Fruit fly (Drosophila melanogaster) whole organism, embryonic: ENCODE data around the gene zen.

Experiments used
- Ada2b ChIP-seq: fragments of 200-800 bp; sonication (Bioruptor generic); IDR thresholded peaks from 2 replicates; pipeline ENCODE4 v1.3.6; 2022; ENCODE audit warnings: missing biosample characterization, missing genetic modification characterization
- C15 ChIP-seq: fragments of 200-800 bp; sonication (Bioruptor generic); IDR thresholded peaks from 3 replicates; pipeline ENCODE4 v1.3.6; 2022; ENCODE audit warnings: missing biosample characterization, missing genetic modification characterization
- CG10209 ChIP-seq: fragments of 200-800 bp; sonication (Bioruptor generic); optimal IDR thresholded peaks from 3 replicates; lab custom pipeline; 2017; ENCODE audit warnings: missing biosample characterization, mild to moderate bottlenecking, missing genetic modification characterization, missing genetic modification reagents
- CG10979 ChIP-seq: fragments of 200-800 bp; sonication (Bioruptor generic); optimal IDR thresholded peaks from 2 replicates; lab custom pipeline; 2018; ENCODE audit warnings: missing biosample characterization, mild to moderate bottlenecking, missing genetic modification characterization, moderate library complexity
- CG11247 ChIP-seq: fragments of 200-800 bp; sonication (Bioruptor generic); IDR thresholded peaks from 2 replicates; pipeline ENCODE4 v1.3.6; 2022; ENCODE audit warnings: missing biosample characterization, missing genetic modification characterization
- CG11560 ChIP-seq: fragments of 200-800 bp; sonication (Bioruptor generic); IDR thresholded peaks from 3 replicates; pipeline ENCODE4 v1.3.6; 2022; ENCODE audit warnings: missing biosample characterization, missing genetic modification characterization
- CG11723 ChIP-seq: fragments of 200-800 bp; sonication (Bioruptor generic); optimal IDR thresholded peaks from 2 replicates; lab custom pipeline; 2017; ENCODE audit warnings: missing biosample characterization, mild to moderate bottlenecking, missing genetic modification characterization
- CG13424 ChIP-seq: fragments of 200-800 bp; sonication (Bioruptor generic); optimal IDR thresholded peaks from 2 replicates; lab custom pipeline; 2019; ENCODE audit warnings: missing biosample characterization, mild to moderate bottlenecking, missing genetic modification characterization, moderate library complexity
- CG13624 ChIP-seq: fragments of 200-800 bp; sonication (Bioruptor generic); optimal IDR thresholded peaks from 2 replicates; lab custom pipeline; 2016; ENCODE audit warnings: missing biosample characterization, missing genetic modification characterization
- CG1603 ChIP-seq: fragments of 200-800 bp; sonication (Bioruptor generic); optimal IDR thresholded peaks from 2 replicates; lab custom pipeline; 2019; ENCODE audit warnings: missing biosample characterization, mild to moderate bottlenecking, missing genetic modification characterization, moderate library complexity
- CG2678 ChIP-seq: fragments of 200-800 bp; sonication (Bioruptor generic); optimal IDR thresholded peaks from 3 replicates; lab custom pipeline; 2019; ENCODE audit warnings: missing biosample characterization, mild to moderate bottlenecking, missing genetic modification characterization, moderate library complexity
- CG2889 ChIP-seq: fragments of 200-800 bp; sonication (Bioruptor generic); IDR thresholded peaks from 3 replicates; pipeline ENCODE4 v1.3.6; 2022; ENCODE audit warnings: missing biosample characterization, missing genetic modification characterization
- CG30020 ChIP-seq: fragments of 200-800 bp; optimal IDR thresholded peaks from 2 replicates; lab custom pipeline; 2019; ENCODE audit warnings: missing biosample characterization, mild to moderate bottlenecking, missing genetic modification characterization, moderate library complexity
- CG30431 ChIP-seq: fragments of 200-800 bp; sonication (Bioruptor generic); optimal IDR thresholded peaks from 2 replicates; lab custom pipeline; 2017; ENCODE audit warnings: missing biosample characterization, missing genetic modification characterization
- CG3838 ChIP-seq: fragments of 200-800 bp; sonication (Bioruptor generic); optimal IDR thresholded peaks from 3 replicates; lab custom pipeline; 2016; ENCODE audit warnings: missing biosample characterization, missing genetic modification characterization
- CG4854 ChIP-seq: fragments of 200-800 bp; sonication (Bioruptor generic); optimal IDR thresholded peaks from 2 replicates; lab custom pipeline; 2016; ENCODE audit warnings: missing biosample characterization, missing genetic modification characterization, inconsistent platforms
- CG6272 ChIP-seq: fragments of 200-800 bp; sonication (Bioruptor generic); IDR thresholded peaks from 2 replicates; pipeline ENCODE4 v1.3.6; 2022; ENCODE audit warnings: missing biosample characterization, missing genetic modification characterization
- CG6689 ChIP-seq: fragments of 200-800 bp; sonication (Bioruptor generic); IDR thresholded peaks from 2 replicates; pipeline ENCODE4 v1.3.6; 2022; ENCODE audit warnings: missing biosample characterization, missing genetic modification characterization
- CG9727 ChIP-seq: fragments of 200-800 bp; sonication (Bioruptor generic); optimal IDR thresholded peaks from 3 replicates; lab custom pipeline; 2017; ENCODE audit warnings: missing biosample characterization, mild to moderate bottlenecking, missing genetic modification characterization
- CG9797 ChIP-seq: fragments of 200-800 bp; sonication (Bioruptor generic); optimal IDR thresholded peaks from 3 replicates; lab custom pipeline; 2018; ENCODE audit warnings: missing biosample characterization, mild to moderate bottlenecking, missing genetic modification characterization
- CkIIα-i1 ChIP-seq: fragments of 200-800 bp; sonication (Bioruptor generic); IDR thresholded peaks from 2 replicates; pipeline ENCODE4 v1.3.6; 2022; ENCODE audit warnings: missing biosample characterization, missing genetic modification characterization
- Deaf1 ChIP-seq: fragments of 200-800 bp; optimal IDR thresholded peaks from 3 replicates; lab custom pipeline; 2019; ENCODE audit warnings: missing biosample characterization, mild to moderate bottlenecking, missing genetic modification characterization, moderate library complexity
- H2.0 ChIP-seq: fragments of 200-800 bp; sonication (Bioruptor generic); IDR thresholded peaks from 2 replicates; pipeline ENCODE4 v1.3.6; 2022; ENCODE audit warnings: missing biosample characterization, missing genetic modification characterization
- HLHmδ ChIP-seq: fragments of 200-800 bp; sonication (Bioruptor generic); optimal IDR thresholded peaks from 2 replicates; lab custom pipeline; 2018; ENCODE audit warnings: missing biosample characterization, mild to moderate bottlenecking, missing genetic modification characterization, moderate library complexity
- Hr3 ChIP-seq: fragments of 200-800 bp; sonication (Bioruptor generic); optimal IDR thresholded peaks from 3 replicates; lab custom pipeline; 2016; ENCODE audit warnings: missing biosample characterization, missing genetic modification characterization
- Lhr ChIP-seq: fragments of 200-800 bp; sonication (Bioruptor generic); optimal IDR thresholded peaks from 3 replicates; lab custom pipeline; 2017; ENCODE audit warnings: mild to moderate bottlenecking, missing biosample characterization, missing genetic modification reagents, missing genetic modification characterization
- Mes4 ChIP-seq: fragments of 200-800 bp; sonication (Bioruptor generic); optimal IDR thresholded peaks from 2 replicates; lab custom pipeline; 2016; ENCODE audit warnings: missing biosample characterization, missing genetic modification characterization
- NK7.1 ChIP-seq: fragments of 200-800 bp; sonication (Bioruptor generic); optimal IDR thresholded peaks from 3 replicates; lab custom pipeline; 2016; ENCODE audit warnings: missing biosample characterization, missing genetic modification characterization
- Nf-YA ChIP-seq: fragments of 200-800 bp; sonication (Bioruptor generic); IDR thresholded peaks from 2 replicates; pipeline ENCODE4 v1.3.6; 2022; ENCODE audit warnings: missing biosample characterization, missing genetic modification characterization
- az2 ChIP-seq: fragments of 200-800 bp; sonication (Bioruptor generic); optimal IDR thresholded peaks from 3 replicates; lab custom pipeline; 2016; ENCODE audit warnings: missing biosample characterization, missing genetic modification characterization
- croc ChIP-seq: fragments of 200-800 bp; sonication (Bioruptor generic); conservative IDR thresholded peaks from 3 replicates; pipeline ENCODE4 v1.3.6; 2022; ENCODE audit warnings: missing biosample characterization, missing genetic modification characterization
- emc ChIP-seq: fragments of 200-800 bp; sonication (Bioruptor generic); optimal IDR thresholded peaks from 2 replicates; lab custom pipeline; 2016; ENCODE audit warnings: missing biosample characterization, missing genetic modification characterization
- gem ChIP-seq: fragments of 200-800 bp; sonication (Bioruptor generic); optimal IDR thresholded peaks from 2 replicates; lab custom pipeline; 2019; ENCODE audit warnings: missing biosample characterization, mild to moderate bottlenecking, missing genetic modification characterization, moderate library complexity
- gsb ChIP-seq: fragments of 200-800 bp; sonication (Bioruptor generic); IDR thresholded peaks from 2 replicates; pipeline ENCODE4 v1.3.6; 2022; ENCODE audit warnings: missing biosample characterization, missing genetic modification characterization
- inv ChIP-seq: fragments of 200-800 bp; sonication (Bioruptor generic); IDR thresholded peaks from 2 replicates; pipeline ENCODE4 v1.3.6; 2022; ENCODE audit warnings: missing biosample characterization, missing genetic modification characterization; ENCODE audit not compliant: partially characterized antibody
- jumu ChIP-seq: fragments of 200-800 bp; sonication (Bioruptor generic); optimal IDR thresholded peaks from 3 replicates; lab custom pipeline; 2016; ENCODE audit warnings: missing biosample characterization, missing genetic modification characterization
- kah ChIP-seq: fragments of 200-800 bp; sonication (Bioruptor generic); optimal IDR thresholded peaks from 2 replicates; lab custom pipeline; 2018; ENCODE audit warnings: missing biosample characterization, mild to moderate bottlenecking, missing genetic modification characterization
- lov ChIP-seq, 2 experiments: fragments of 200-800 bp in 1 of 2; fragments of >200 bp in 1 of 2; sonication (Bioruptor generic) in 1 of 2; IDR thresholded peaks in 1 of 2; optimal IDR thresholded peaks in 1 of 2; 2 replicates in 1 of 2; 3 replicates in 1 of 2; pipeline versions ENCODE4 v1.3.6 to Lab custom; 2017 to 2022; ENCODE audit warnings: missing biosample characterization in 1 of 2, missing genetic modification characterization in 1 of 2
- maf-S ChIP-seq: fragments of 200-800 bp; sonication (Bioruptor generic); optimal IDR thresholded peaks from 2 replicates; lab custom pipeline; 2016; ENCODE audit warnings: missing biosample characterization, missing genetic modification characterization
- nau ChIP-seq: fragments of 200-800 bp; sonication (Bioruptor generic); optimal IDR thresholded peaks from 3 replicates; lab custom pipeline; 2017; ENCODE audit warnings: missing biosample characterization, mild to moderate bottlenecking, missing genetic modification characterization, missing genetic modification reagents
- pnt ChIP-seq: fragments of 200-800 bp; sonication (Bioruptor generic); optimal IDR thresholded peaks from 3 replicates; lab custom pipeline; 2016; ENCODE audit warnings: missing biosample characterization, missing genetic modification characterization
- prd ChIP-seq, 3 experiments: fragments of >200 bp in 2 of 3; fragments of 200-800 bp in 1 of 3; sonication (Bioruptor generic) in 1 of 3; optimal IDR thresholded peaks in 2 of 3; IDR thresholded peaks in 1 of 3; 2 replicates in 2 of 3; 3 replicates in 1 of 3; pipeline versions ENCODE4 v1.3.6 to Lab custom; 2017 to 2022; ENCODE audit warnings: missing biosample characterization in 1 of 3, missing genetic modification characterization in 1 of 3
- schlank ChIP-seq: fragments of 200-800 bp; sonication (Bioruptor generic); optimal IDR thresholded peaks from 2 replicates; lab custom pipeline; 2018; ENCODE audit warnings: missing biosample characterization, mild to moderate bottlenecking, missing genetic modification characterization
- sd ChIP-seq: fragments of 200-800 bp; sonication (Bioruptor generic); optimal IDR thresholded peaks from 3 replicates; lab custom pipeline; 2018; ENCODE audit warnings: missing biosample characterization, mild to moderate bottlenecking, missing genetic modification characterization, moderate library complexity
- sna ChIP-seq: fragments of 200-800 bp; sonication (Bioruptor generic); IDR thresholded peaks from 2 replicates; pipeline ENCODE4 v1.3.6; 2022; ENCODE audit warnings: missing biosample characterization, missing genetic modification characterization; ENCODE audit not compliant: partially characterized antibody
- trem ChIP-seq: fragments of 200-800 bp; optimal IDR thresholded peaks from 3 replicates; lab custom pipeline; 2019; ENCODE audit warnings: missing biosample characterization, mild to moderate bottlenecking, missing genetic modification characterization, moderate library complexity
- twi ChIP-seq: fragments of 200-800 bp; optimal IDR thresholded peaks from 2 replicates; lab custom pipeline; 2019; ENCODE audit warnings: missing biosample characterization, mild to moderate bottlenecking, missing genetic modification characterization, moderate library complexity
- usp ChIP-seq: fragments of >200 bp; optimal IDR thresholded peaks from 2 replicates; lab custom pipeline; 2017; ENCODE audit warnings: missing biosample characterization, missing genetic modification characterization
- vnd ChIP-seq: fragments of 200-800 bp; sonication (Bioruptor generic); IDR thresholded peaks from 3 replicates; pipeline ENCODE4 v1.3.6; 2022; ENCODE audit warnings: missing biosample characterization, missing genetic modification characterization; ENCODE audit not compliant: partially characterized antibody
- zf30C ChIP-seq: fragments of 200-800 bp; sonication (Bioruptor generic); optimal IDR thresholded peaks from 3 replicates; lab custom pipeline; 2018; ENCODE audit warnings: missing biosample characterization, mild to moderate bottlenecking, missing genetic modification characterization
- zfh2 ChIP-seq: fragments of 200-800 bp; sonication (Bioruptor generic); optimal IDR thresholded peaks from 2 replicates; lab custom pipeline; 2016; ENCODE audit warnings: missing biosample characterization, missing genetic modification characterization

Gene zen

DNA sequence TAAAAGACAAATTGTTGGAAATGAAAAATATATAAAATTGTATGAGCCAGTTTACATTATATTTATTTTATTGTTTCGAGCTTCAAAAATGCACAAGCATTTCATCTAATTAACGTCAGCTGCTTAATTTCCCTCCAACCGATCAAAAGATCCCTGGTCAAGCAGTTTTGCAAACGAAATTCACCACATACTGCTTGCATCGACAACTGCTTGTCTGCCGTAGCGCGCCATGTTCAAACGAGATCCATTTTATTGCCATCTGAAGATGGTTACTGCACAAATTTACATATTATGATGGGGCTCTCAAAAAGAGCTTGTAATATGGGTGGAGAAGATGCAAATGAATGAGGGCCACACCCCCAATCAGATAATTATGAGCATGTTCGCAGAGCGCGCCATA lies 14.3 kb upstream of the zen start (continued):
- no peak for TF ChIP-seq gem (tag; lab: Kevin White, UChicago)
- TF ChIP-seq CG2889 (GFP tag; lab: Robert Waterston, UW): no peak
- no peak for TF ChIP-seq CG11723 (GFP tag; lab: Kevin White, UChicago)
- TF ChIP-seq CG30020 (tag; lab: Kevin White, UChicago): no peak
- TF ChIP-seq Lhr: no peak
- no peak for TF ChIP-seq inv
- no peak for TF ChIP-seq sd (tag; lab: Kevin White, UChicago)
- TF ChIP-seq Nf-YA: no peak
- TF ChIP-seq CG13624 (GFP tag; lab: Kevin White, UChicago): no peak
- TF ChIP-seq vnd (GFP tag; lab: Robert Waterston, UW): no peak
- TF ChIP-seq twi (tag; lab: Kevin White, UChicago): no peak
- no peak for TF ChIP-seq maf-S (GFP tag; lab: Kevin White, UChicago)
- TF ChIP-seq H2.0 (GFP tag; lab: Robert Waterston, UW): no peak
- no peak for TF ChIP-seq usp (GFP tag; lab: Kevin White, UChicago)
- no peak for TF ChIP-seq CG10979 (tag; lab: Kevin White, UChicago)
- TF ChIP-seq CkIIα-i1 (GFP tag; lab: Robert Waterston, UW): no peak
- no peak for TF ChIP-seq kah (GFP tag; lab: Kevin White, UChicago)
- no peak for TF ChIP-seq schlank
- TF ChIP-seq Hr3 (GFP tag; lab: Kevin White, UChicago): no peak
- TF ChIP-seq CG9727 (GFP tag; lab: Kevin White, UChicago): no peak
- no peak for TF ChIP-seq Deaf1 (tag; lab: Kevin White, UChicago)
- TF ChIP-seq CG10209: no peak
- no peak for TF ChIP-seq CG11247 (GFP tag; lab: Robert Waterston, UW)
- TF ChIP-seq emc: no peak
- TF ChIP-seq zf30C (GFP tag; lab: Kevin White, UChicago): peak; percentile 23
- TF ChIP-seq CG6272 (GFP tag; lab: Robert Waterston, UW): no peak
- TF ChIP-seq CG3838: no peak
- TF ChIP-seq CG11560 (tag; lab: Robert Waterston, UW): no peak
- TF ChIP-seq CG30431 (GFP tag; lab: Kevin White, UChicago): no peak
- no peak for TF ChIP-seq Ada2b (GFP tag; lab: Robert Waterston, UW)
- no peak for TF ChIP-seq croc (GFP tag; lab: Robert Waterston, UW)
- TF ChIP-seq lov (optimal IDR thresholded peaks at IDR 0.05; lab: Kevin White, UChicago): no peak
- TF ChIP-seq lov (GFP tag; IDR thresholded peaks at IDR 0.05; lab: Robert Waterston, UW): no peak
- TF ChIP-seq nau (GFP tag; lab: Kevin White, UChicago): no peak
- no peak for TF ChIP-seq C15 (GFP tag; lab: Robert Waterston, UW)
- TF ChIP-seq CG2678 (tag; lab: Kevin White, UChicago): no peak
- TF ChIP-seq gsb (GFP tag; lab: Robert Waterston, UW): no peak
- TF ChIP-seq pnt (GFP tag; lab: Kevin White, UChicago): no peak
- TF ChIP-seq Mes4 (GFP tag; lab: Kevin White, UChicago): no peak
- peak; percentile 12 for TF ChIP-seq HLHmδ (GFP tag; lab: Kevin White, UChicago)
- no peak for TF ChIP-seq sna (GFP tag; lab: Robert Waterston, UW)
- TF ChIP-seq trem: no peak
- no peak for TF ChIP-seq CG4854 (GFP tag; lab: Kevin White, UChicago)
- TF ChIP-seq jumu (GFP tag; lab: Kevin White, UChicago): no peak
- no peak for TF ChIP-seq prd (optimal IDR thresholded peaks at IDR 0.05; lab: Kevin White, UChicago)
- no peak for TF ChIP-seq prd (GFP tag; IDR thresholded peaks at IDR 0.05; lab: Robert Waterston, UW)
- no peak for TF ChIP-seq CG6689 (GFP tag; lab: Robert Waterston, UW)
- TF ChIP-seq CG1603 (tag; lab: Kevin White, UChicago): peak; percentile 30
- TF ChIP-seq zfh2 (GFP tag; lab: Kevin White, UChicago): no peak
- no peak for TF ChIP-seq CG9797 (GFP tag; lab: Kevin White, UChicago)
- no peak for TF ChIP-seq NK7.1 (GFP tag; lab: Kevin White, UChicago)
- no peak for TF ChIP-seq az2 (GFP tag; lab: Kevin White, UChicago)
- no peak for TF ChIP-seq CG13424 (tag; lab: Kevin White, UChicago)
